Worm (Caenorhabditis elegans): ENCODE data around the gene cal-4.

ce11 chrIV:10515128-10515527 lies 6.1 kb upstream of the cal-4 start, which contains the start of gene C02F4.4:
- TF ChIP-seq hnd-1 (tag; optimal IDR thresholded peaks at IDR 0.05) = no peak
- TF ChIP-seq ama-1 (optimal IDR thresholded peaks at IDR 0.05) = no peak
